Fruit fly (Drosophila melanogaster) whole organism, embryonic: ENCODE data around the gene CG14309.

ENCODE experiments used
- Antp ChIP-seq: fragments of 200-800 bp; sonication (Bioruptor generic); optimal IDR thresholded peaks from 3 replicates; lab custom pipeline; 2016; ENCODE audit warnings: missing biosample characterization, missing genetic modification characterization
- BEAF-32 ChIP-seq: fragments of 200-800 bp; sonication (Bioruptor generic); optimal IDR thresholded peaks from 3 replicates; lab custom pipeline; 2017; ENCODE audit warnings: missing biosample characterization, missing genetic modification characterization, mild to moderate bottlenecking, moderate library complexity, missing genetic modification reagents
- BtbVII ChIP-seq: fragments of 200-800 bp; sonication (Bioruptor generic); optimal IDR thresholded peaks from 3 replicates; lab custom pipeline; 2017; ENCODE audit warnings: missing biosample characterization, mild to moderate bottlenecking, missing genetic modification characterization
- Bteb2 ChIP-seq: fragments of 200-800 bp; sonication (Bioruptor generic); optimal IDR thresholded peaks from 2 replicates; lab custom pipeline; 2016; ENCODE audit warnings: missing biosample characterization, missing genetic modification characterization
- CG10267 ChIP-seq: fragments of 200-800 bp; sonication (Bioruptor generic); optimal IDR thresholded peaks from 2 replicates; lab custom pipeline; 2018; ENCODE audit warnings: missing biosample characterization, mild to moderate bottlenecking, missing genetic modification characterization, moderate library complexity
- CG10462 ChIP-seq: fragments of 200-800 bp; sonication (Bioruptor generic); optimal IDR thresholded peaks from 2 replicates; lab custom pipeline; 2016; ENCODE audit warnings: missing biosample characterization, missing genetic modification characterization
- CG10565 ChIP-seq: fragments of 200-800 bp; sonication (Bioruptor generic); optimal IDR thresholded peaks from 3 replicates; lab custom pipeline; 2016; ENCODE audit warnings: missing biosample characterization, mild to moderate bottlenecking, missing genetic modification characterization
- CG1233 ChIP-seq: fragments of 200-800 bp; sonication (Bioruptor generic); optimal IDR thresholded peaks from 4 replicates; lab custom pipeline; 2018; ENCODE audit warnings: missing biosample characterization, mild to moderate bottlenecking, missing genetic modification characterization
- CG13624 ChIP-seq: fragments of 200-800 bp; sonication (Bioruptor generic); optimal IDR thresholded peaks from 2 replicates; lab custom pipeline; 2016; ENCODE audit warnings: missing biosample characterization, missing genetic modification characterization
- CG14014 ChIP-seq: fragments of 200-800 bp; sonication (Bioruptor generic); IDR thresholded peaks from 2 replicates; pipeline ENCODE4 v1.3.6; 2022; ENCODE audit warnings: missing biosample characterization, missing genetic modification characterization
- CG15514 ChIP-seq: fragments of 200-800 bp; sonication (Bioruptor generic); optimal IDR thresholded peaks from 3 replicates; lab custom pipeline; 2017; ENCODE audit warnings: missing biosample characterization, missing genetic modification characterization, mild to moderate bottlenecking, moderate library complexity, missing genetic modification reagents
- CG15601 ChIP-seq: fragments of 200-800 bp; sonication (Bioruptor generic); optimal IDR thresholded peaks from 3 replicates; lab custom pipeline; 2019; ENCODE audit warnings: missing biosample characterization, mild to moderate bottlenecking, missing genetic modification characterization, moderate library complexity
- CG16813 ChIP-seq: fragments of 200-800 bp; sonication (Bioruptor generic); IDR thresholded peaks from 3 replicates; pipeline ENCODE4 v1.3.6; 2022; ENCODE audit warnings: missing biosample characterization, missing genetic modification characterization; ENCODE audit not compliant: partially characterized antibody
- CG17186 ChIP-seq: fragments of 200-800 bp; sonication (Bioruptor generic); optimal IDR thresholded peaks from 3 replicates; lab custom pipeline; 2017; ENCODE audit warnings: missing biosample characterization, missing genetic modification reagents, missing genetic modification characterization
- CG17802 ChIP-seq: fragments of 200-800 bp; sonication (Bioruptor generic); optimal IDR thresholded peaks from 2 replicates; lab custom pipeline; 2018; ENCODE audit warnings: missing biosample characterization, mild to moderate bottlenecking, missing genetic modification characterization, moderate library complexity
- CG18764 ChIP-seq: fragments of 200-800 bp; sonication (Bioruptor generic); optimal IDR thresholded peaks from 3 replicates; lab custom pipeline; 2016; ENCODE audit warnings: missing biosample characterization, missing genetic modification characterization
- CG42726 ChIP-seq: fragments of 200-800 bp; sonication (Bioruptor generic); IDR thresholded peaks from 2 replicates; pipeline ENCODE4 v1.3.6; 2022; ENCODE audit warnings: missing biosample characterization, missing genetic modification characterization; ENCODE audit not compliant: partially characterized antibody
- CG6254 ChIP-seq: fragments of 200-800 bp; sonication (Bioruptor generic); optimal IDR thresholded peaks from 3 replicates; lab custom pipeline; 2017; ENCODE audit warnings: mild to moderate bottlenecking, missing biosample characterization, missing genetic modification reagents, missing genetic modification characterization
- CG7357 ChIP-seq: fragments of 200-800 bp; sonication (Bioruptor generic); IDR thresholded peaks from 3 replicates; pipeline ENCODE4 v1.3.6; 2022; ENCODE audit warnings: missing biosample characterization, missing genetic modification characterization
- CG9609 ChIP-seq: fragments of 200-800 bp; sonication (Bioruptor generic); optimal IDR thresholded peaks from 3 replicates; lab custom pipeline; 2016; ENCODE audit warnings: missing biosample characterization, missing genetic modification characterization
- CTCF ChIP-seq: fragments of 200-800 bp; sonication (Bioruptor generic); optimal IDR thresholded peaks from 2 replicates; lab custom pipeline; 2017; ENCODE audit warnings: missing biosample characterization, mild to moderate bottlenecking, missing genetic modification characterization, moderate library complexity
- Dfd ChIP-seq, 2 experiments: fragments of >200 bp; optimal IDR thresholded peaks; 2 replicates each; lab custom pipeline; 2017; ENCODE audit warnings: missing biosample characterization in 2 of 2, missing genetic modification characterization in 2 of 2
- Dp ChIP-seq: fragments of 200-800 bp; sonication (Bioruptor generic); optimal IDR thresholded peaks from 2 replicates; lab custom pipeline; 2018; ENCODE audit warnings: missing biosample characterization, mild to moderate bottlenecking, missing genetic modification characterization, moderate library complexity
- Dref ChIP-seq: fragments of 200-800 bp; sonication (Bioruptor generic); IDR thresholded peaks from 2 replicates; pipeline ENCODE4 v1.3.6; 2022; ENCODE audit warnings: missing biosample characterization, missing genetic modification characterization
- Elba2 ChIP-seq: fragments of 200-800 bp; sonication (Bioruptor generic); optimal IDR thresholded peaks from 3 replicates; lab custom pipeline; 2016; ENCODE audit warnings: missing biosample characterization, missing genetic modification characterization
- Fer2 ChIP-seq: fragments of 200-800 bp; sonication (Bioruptor generic); optimal IDR thresholded peaks from 2 replicates; lab custom pipeline; 2018; ENCODE audit warnings: missing biosample characterization, mild to moderate bottlenecking, missing genetic modification characterization, moderate library complexity
- HLHmδ ChIP-seq: fragments of 200-800 bp; sonication (Bioruptor generic); optimal IDR thresholded peaks from 2 replicates; lab custom pipeline; 2018; ENCODE audit warnings: missing biosample characterization, mild to moderate bottlenecking, missing genetic modification characterization, moderate library complexity
- Myb ChIP-seq: fragments of 200-800 bp; sonication (Bioruptor generic); optimal IDR thresholded peaks from 2 replicates; lab custom pipeline; 2016; ENCODE audit warnings: missing biosample characterization, missing genetic modification characterization
- Neu2 ChIP-seq: fragments of 200-800 bp; sonication (Bioruptor generic); optimal IDR thresholded peaks from 3 replicates; lab custom pipeline; 2016; ENCODE audit warnings: missing biosample characterization, missing genetic modification characterization, borderline replicate concordance
- Poxn ChIP-seq: fragments of 200-800 bp; sonication (Bioruptor generic); IDR thresholded peaks from 2 replicates; pipeline ENCODE4 v1.3.6; 2022; ENCODE audit warnings: missing biosample characterization, missing genetic modification characterization
- Rfx ChIP-seq: fragments of 200-800 bp; sonication (Bioruptor generic); IDR thresholded peaks from 2 replicates; pipeline ENCODE4 v1.3.6; 2022; ENCODE audit warnings: missing biosample characterization, missing genetic modification characterization
- Stat92E ChIP-seq, 3 experiments: fragments of >200 bp in 2 of 3; fragments of 200-800 bp in 1 of 3; sonication (Bioruptor generic) in 1 of 3; optimal IDR thresholded peaks; 2 replicates each; lab custom pipeline; 2017 to 2019; ENCODE audit warnings: missing biosample characterization in 3 of 3, missing genetic modification characterization in 3 of 3, mild to moderate bottlenecking in 1 of 3, moderate library complexity in 1 of 3
- Usf ChIP-seq: fragments of 200-800 bp; sonication (Bioruptor generic); optimal IDR thresholded peaks from 2 replicates; lab custom pipeline; 2017; ENCODE audit warnings: missing genotype, missing biosample characterization, missing genetic modification characterization
- ash1 ChIP-seq: fragments of 200-800 bp; sonication (Bioruptor generic); optimal IDR thresholded peaks from 2 replicates; lab custom pipeline; 2018; ENCODE audit warnings: missing biosample characterization, mild to moderate bottlenecking, missing genetic modification characterization
- bbx ChIP-seq: fragments of 200-800 bp; sonication (Bioruptor generic); IDR thresholded peaks from 2 replicates; pipeline ENCODE4 v1.3.6; 2022; ENCODE audit warnings: missing biosample characterization, missing genetic modification characterization; ENCODE audit not compliant: partially characterized antibody
- cwo ChIP-seq: fragments of 200-800 bp; sonication (Bioruptor generic); optimal IDR thresholded peaks from 3 replicates; lab custom pipeline; 2017; ENCODE audit warnings: missing biosample characterization, missing genetic modification characterization, mild to moderate bottlenecking, moderate library complexity, missing genetic modification reagents
- disco-r ChIP-seq: fragments of 200-800 bp; sonication (Bioruptor generic); optimal IDR thresholded peaks from 2 replicates; lab custom pipeline; 2016; ENCODE audit warnings: missing biosample characterization, missing genetic modification characterization
- dpn ChIP-seq, 2 experiments: fragments of 200-800 bp; sonication (Bioruptor generic); optimal IDR thresholded peaks; 3 replicates each; lab custom pipeline; 2016; ENCODE audit warnings: missing biosample characterization in 2 of 2, missing genetic modification characterization in 2 of 2
- ems ChIP-seq: fragments of 200-800 bp; sonication (Bioruptor generic); optimal IDR thresholded peaks from 3 replicates; lab custom pipeline; 2016; ENCODE audit warnings: missing biosample characterization, missing genetic modification characterization
- h ChIP-seq: fragments of >200 bp; optimal IDR thresholded peaks from 2 replicates; lab custom pipeline; 2017
- jigr1 ChIP-seq: fragments of 200-800 bp; sonication (Bioruptor generic); IDR thresholded peaks from 3 replicates; pipeline ENCODE4 v1.3.6; 2022; ENCODE audit warnings: missing biosample characterization, missing genetic modification characterization
- jing ChIP-seq: fragments of 200-800 bp; sonication (Bioruptor generic); optimal IDR thresholded peaks from 2 replicates; lab custom pipeline; 2018; ENCODE audit warnings: missing biosample characterization, mild to moderate bottlenecking, missing genetic modification characterization
- kni ChIP-seq: fragments of 200-800 bp; sonication (Bioruptor generic); optimal IDR thresholded peaks from 3 replicates; lab custom pipeline; 2017; ENCODE audit warnings: mild to moderate bottlenecking, missing biosample characterization, missing genetic modification reagents, missing genetic modification characterization
- phol ChIP-seq: fragments of 200-800 bp; sonication (Bioruptor generic); optimal IDR thresholded peaks from 3 replicates; lab custom pipeline; 2018; ENCODE audit warnings: missing biosample characterization, mild to moderate bottlenecking, missing genetic modification characterization, moderate library complexity
- schlank ChIP-seq: fragments of 200-800 bp; sonication (Bioruptor generic); optimal IDR thresholded peaks from 2 replicates; lab custom pipeline; 2018; ENCODE audit warnings: missing biosample characterization, mild to moderate bottlenecking, missing genetic modification characterization
- sd ChIP-seq: fragments of 200-800 bp; sonication (Bioruptor generic); optimal IDR thresholded peaks from 3 replicates; lab custom pipeline; 2018; ENCODE audit warnings: missing biosample characterization, mild to moderate bottlenecking, missing genetic modification characterization, moderate library complexity
- stwl ChIP-seq: fragments of 200-800 bp; sonication (Bioruptor generic); optimal IDR thresholded peaks from 3 replicates; lab custom pipeline; 2018; ENCODE audit warnings: missing biosample characterization, mild to moderate bottlenecking, missing genetic modification characterization, moderate library complexity
- trem ChIP-seq: fragments of 200-800 bp; optimal IDR thresholded peaks from 3 replicates; lab custom pipeline; 2019; ENCODE audit warnings: missing biosample characterization, mild to moderate bottlenecking, missing genetic modification characterization, moderate library complexity
- twi ChIP-seq: fragments of 200-800 bp; optimal IDR thresholded peaks from 2 replicates; lab custom pipeline; 2019; ENCODE audit warnings: missing biosample characterization, mild to moderate bottlenecking, missing genetic modification characterization, moderate library complexity
- tx ChIP-seq: fragments of 200-800 bp; sonication (Bioruptor generic); optimal IDR thresholded peaks from 2 replicates; lab custom pipeline; 2016; ENCODE audit warnings: missing biosample characterization, missing genetic modification characterization
- vvl ChIP-seq: fragments of 200-800 bp; sonication (Bioruptor generic); IDR thresholded peaks from 2 replicates; pipeline ENCODE4 v1.3.6; 2022; ENCODE audit warnings: missing biosample characterization, missing genetic modification characterization

CG14309 gene

DNA sequence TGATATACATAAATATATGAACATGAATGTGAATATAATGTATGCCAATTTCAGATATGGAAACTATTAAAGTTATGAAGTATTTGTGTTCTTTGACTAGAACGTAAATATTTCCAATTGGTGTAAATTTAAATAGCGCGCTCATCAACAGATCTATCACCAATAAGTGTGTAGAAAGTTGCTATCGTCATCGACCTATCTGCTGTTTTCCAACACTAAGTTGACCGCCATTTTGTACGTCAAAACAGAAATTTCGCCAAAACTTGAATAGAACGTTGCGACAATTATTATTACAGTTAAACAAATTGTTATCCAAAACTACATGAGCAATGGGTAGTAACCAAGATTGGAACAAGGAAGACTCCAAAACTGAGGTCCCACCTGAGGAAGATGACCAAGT, 721 bp upstream of the CG14309 start, which contains the start of gene cona (continued):
- TF ChIP-seq Myb (peak; percentile 13), CG1233 (GFP tag; lab: Kevin White, UChicago) (no peak), Elba2 (GFP tag; lab: Kevin White, UChicago) (peak; percentile 86), phol (tag; lab: Kevin White, UChicago) (peak; percentile 97), CG10267 (tag; lab: Kevin White, UChicago) (peak; percentile 78), CG10462 (no peak), CG15514 (GFP tag; lab: Kevin White, UChicago) (peak; percentile 24), Antp (GFP tag; lab: Kevin White, UChicago) (no peak), twi (no peak), HLHmδ (GFP tag; lab: Kevin White, UChicago) (no peak), stwl (tag; lab: Kevin White, UChicago) (peak; percentile 61), Dp (peak; percentile 84), Dref (GFP tag; lab: Robert Waterston, UW) (peak; percentile 55), trem (tag; lab: Kevin White, UChicago) (no peak), CG17186 (no peak)

DNA sequence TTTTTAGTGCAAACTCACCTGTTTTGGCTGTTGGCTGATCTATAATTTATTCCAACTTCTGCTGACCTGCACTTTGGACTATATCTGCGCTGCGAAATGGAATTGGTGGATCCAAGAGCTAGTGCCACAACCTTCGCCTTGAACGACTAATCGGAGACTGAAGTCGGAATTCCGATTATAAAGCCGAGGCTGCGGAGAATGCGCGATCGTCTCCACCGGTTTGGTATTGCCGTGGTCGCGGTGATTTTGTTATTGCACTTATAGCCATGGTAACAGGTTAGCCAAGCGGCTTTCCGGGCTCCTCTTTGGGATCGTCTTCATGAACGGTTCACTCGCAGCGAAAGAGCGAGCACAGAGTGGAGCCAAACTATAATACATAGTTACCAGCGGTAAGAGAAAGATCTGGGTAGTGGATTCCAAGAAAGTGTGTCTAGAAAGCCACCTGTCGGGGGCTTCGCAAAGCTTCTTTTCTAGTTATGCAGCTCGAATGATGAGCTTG, 3.8 kb downstream of the CG14309 start, which contains the start of gene CG7675:
TSS of gene CG7675 (minus strand) at position 165 of the 499 bp plus-strand sequence.
- TF ChIP-seq CG15601 (tag; lab: Kevin White, UChicago) (no peak), CG18764 (GFP tag; lab: Kevin White, UChicago) (no peak), h (lab: Kevin White, UChicago) (no peak), kni (peak; percentile 79), jing (GFP tag; lab: Kevin White, UChicago) (no peak), ash1 (no peak), Neu2 (GFP tag; lab: Kevin White, UChicago) (no peak), CG6254 (no peak), schlank (tag; lab: Kevin White, UChicago) (no peak), ems (GFP tag; lab: Kevin White, UChicago) (no peak), CG14014 (no peak), CG17802 (tag; lab: Kevin White, UChicago) (no peak), CG13624 (no peak), jigr1 (GFP tag; lab: Robert Waterston, UW) (no peak), CG9609 (no peak), Dfd (GFP tag; optimal IDR thresholded peaks at IDR 0.05; lab: Kevin White, UChicago) (no peak), Rfx (no peak), Poxn (no peak), disco-r (no peak), sd (tag; lab: Kevin White, UChicago) (peak; percentile 84), cwo (GFP tag; lab: Kevin White, UChicago) (no peak), Stat92E (GFP tag; optimal IDR thresholded peaks at IDR 0.05; lab: Kevin White, UChicago) (peak in 1 of 3 experiments; percentile 2), CG42726 (no peak), CG16813 (GFP tag; lab: Robert Waterston, UW) (no peak), bbx (0 out of 2 replicates have a peak, but pooled peaks have one; percentile 37), Fer2 (no peak), dpn (GFP tag; optimal IDR thresholded peaks at IDR 0.05; lab: Kevin White, UChicago) (no peak), Bteb2 (GFP tag; lab: Kevin White, UChicago) (no peak), Usf (no peak), CTCF (peak; percentile 91), vvl (GFP tag; lab: Robert Waterston, UW) (peak; percentile 64), BEAF-32 (no peak), tx (no peak), BtbVII (GFP tag; lab: Kevin White, UChicago) (no peak), CG7357 (GFP tag; lab: Robert Waterston, UW) (no peak), CG10565 (no peak)
